Fruit fly (Drosophila melanogaster) whole organism, prepupa: ENCODE results near the gene CG43732.

ENCODE experiments used
- CG11762 ChIP-seq: fragments of 200-800 bp; sonication (Bioruptor generic); optimal IDR thresholded peaks from 3 replicates; lab custom pipeline; 2016; ENCODE audit warnings: missing biosample characterization, missing genetic modification characterization; ENCODE audit not compliant: insufficient read depth
- CG16779 ChIP-seq: fragments of 200-800 bp; sonication (Bioruptor generic); optimal IDR thresholded peaks from 3 replicates; lab custom pipeline; 2017; ENCODE audit warnings: missing biosample characterization, mild to moderate bottlenecking, missing genetic modification characterization
- CG9139 ChIP-seq: fragments of 200-800 bp; sonication (Bioruptor generic); optimal IDR thresholded peaks from 3 replicates; lab custom pipeline; 2017; ENCODE audit warnings: missing biosample characterization, mild to moderate bottlenecking, missing genetic modification characterization
- Eip78C ChIP-seq: fragments of 200-800 bp; sonication (Bioruptor generic); peaks from one replicate; lab custom pipeline; 2016; ENCODE audit warnings: missing biosample characterization, missing genetic modification characterization
- acj6 ChIP-seq: fragments of 200-800 bp; sonication (Bioruptor generic); optimal IDR thresholded peaks from 3 replicates; lab custom pipeline; 2016; ENCODE audit warnings: missing biosample characterization, missing genetic modification characterization
- dac ChIP-seq: fragments of 200-800 bp; sonication (Bioruptor generic); optimal IDR thresholded peaks from 2 replicates; lab custom pipeline; 2017; ENCODE audit warnings: missing biosample characterization, mild to moderate bottlenecking, missing genetic modification characterization
- net ChIP-seq: fragments of 200-800 bp; sonication (Bioruptor generic); optimal IDR thresholded peaks from 3 replicates; lab custom pipeline; 2016; ENCODE audit warnings: missing biosample characterization, missing genetic modification characterization

dm6 chr3R:18923208-18923761, 26.7 kb upstream of the CG43732 start:
- TF ChIP-seq net (GFP tag; lab: Kevin White, UChicago) (no peak), CG9139 (GFP tag; lab: Kevin White, UChicago) (no peak), CG11762 (GFP tag; lab: Kevin White, UChicago) (no peak), dac (GFP tag; lab: Kevin White, UChicago) (no peak), CG16779 (no peak), Eip78C (peak; percentile 64), acj6 (GFP tag; lab: Kevin White, UChicago) (no peak)
